Worm (Caenorhabditis elegans) whole organism, L2 larva: ENCODE results near the gene sqt-2.

ENCODE experiments used
- ZK546.5 ChIP-seq: sonication (generic microtip); optimal IDR thresholded peaks from 2 replicates; lab custom pipeline; 2017; ENCODE audit warnings: missing biosample characterization, missing genetic modification characterization
- ama-1 ChIP-seq: fragments of 150-350 bp; optimal IDR thresholded peaks from 2 replicates; lab custom pipeline; 2018; ENCODE audit warnings: inconsistent platforms
- blmp-1 ChIP-seq: sonication (generic microtip); optimal IDR thresholded peaks from 2 replicates; lab custom pipeline; 2017; ENCODE audit warnings: missing genetic modification characterization, mild to moderate bottlenecking, missing compliant biosample characterization, antibody characterized with exemption, moderate library complexity; ENCODE audit not compliant: insufficient read depth
- fos-1 ChIP-seq: fragments of 150-350 bp; optimal IDR thresholded peaks from 2 replicates; lab custom pipeline; 2014; ENCODE audit warnings: missing biosample characterization, missing genetic modification characterization
- lsy-2 ChIP-seq, 2 experiments: fragments of 150-350 bp in 1 of 2; sonication (generic microtip) in 1 of 2; optimal IDR thresholded peaks; 2 replicates each; lab custom pipeline; 2014 to 2017; ENCODE audit warnings: missing biosample characterization in 2 of 2, missing genetic modification characterization in 2 of 2
- mab-5 ChIP-seq: fragments of 150-350 bp; optimal IDR thresholded peaks from 2 replicates; lab custom pipeline; 2014; ENCODE audit warnings: missing biosample characterization, missing genetic modification characterization
- nhr-12 ChIP-seq: fragments of 150-350 bp; optimal IDR thresholded peaks from 2 replicates; lab custom pipeline; 2014; ENCODE audit warnings: missing biosample characterization, missing genetic modification characterization
- nhr-129 ChIP-seq: fragments of 150-350 bp; optimal IDR thresholded peaks from 2 replicates; lab custom pipeline; 2014; ENCODE audit warnings: missing biosample characterization, missing genetic modification characterization
- nhr-77 ChIP-seq: fragments of 150-350 bp; optimal IDR thresholded peaks from 2 replicates; lab custom pipeline; 2014; ENCODE audit warnings: missing biosample characterization, missing genetic modification characterization
- sem-4 ChIP-seq: fragments of 150-350 bp; optimal IDR thresholded peaks from 2 replicates; lab custom pipeline; 2014; ENCODE audit warnings: missing biosample characterization, missing genetic modification reagents, missing genetic modification characterization
- skn-1 ChIP-seq: sonication (generic microtip); optimal IDR thresholded peaks from 2 replicates; lab custom pipeline; 2017; ENCODE audit warnings: missing biosample characterization, missing genetic modification characterization
- unc-62 ChIP-seq: fragments of 150-350 bp; optimal IDR thresholded peaks from 2 replicates; lab custom pipeline; 2014; ENCODE audit warnings: missing biosample characterization, missing genetic modification reagents, missing genetic modification characterization

DNA sequence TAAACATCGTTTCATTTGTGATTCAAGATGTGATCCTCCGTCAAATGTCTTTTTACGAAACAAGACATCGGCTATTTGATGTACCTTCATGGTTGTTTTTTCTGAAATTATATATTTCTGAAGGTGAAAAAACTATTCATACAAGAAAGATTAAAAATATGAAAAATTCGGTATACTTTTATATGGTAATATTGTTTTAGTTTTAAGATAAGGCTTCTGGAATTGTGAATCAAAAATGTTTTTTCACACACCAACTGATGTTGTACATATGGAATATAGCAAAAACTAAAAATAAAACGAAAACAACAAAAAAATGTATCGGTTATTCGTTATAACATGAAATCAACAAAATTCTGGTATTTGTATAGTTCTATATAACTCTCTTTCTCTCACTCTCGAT is 14.1 kb downstream of the sqt-2 start, which contains the start of gene F23F1.6:
- TF ChIP-seq nhr-12 (tag; lab: Kevin White, UChicago) (no peak), ama-1 (lab: Kevin White, UChicago) (no peak), blmp-1 (tag; lab: Kevin White, UChicago) (no peak), skn-1 (tag; lab: Kevin White, UChicago) (no peak), nhr-77 (tag; lab: Kevin White, UChicago) (no peak), lsy-2 (tag; optimal IDR thresholded peaks at IDR 0.05; lab: Kevin White, UChicago) (no peak), sem-4 (tag; lab: Kevin White, UChicago) (no peak), fos-1 (tag; lab: Kevin White, UChicago) (no peak), mab-5 (tag; lab: Kevin White, UChicago) (no peak), unc-62 (GFP tag; lab: Kevin White, UChicago) (no peak), nhr-129 (no peak), ZK546.5 (no peak)
